Worm (Caenorhabditis elegans): ENCODE data around the gene Y41E3.8.
"Not testable (repeated sequence)": the region's sequence is repeated elsewhere in the genome, so short reads cannot be mapped to it uniquely, and the experiment has no call there.

Gene Y41E3.8

DNA sequence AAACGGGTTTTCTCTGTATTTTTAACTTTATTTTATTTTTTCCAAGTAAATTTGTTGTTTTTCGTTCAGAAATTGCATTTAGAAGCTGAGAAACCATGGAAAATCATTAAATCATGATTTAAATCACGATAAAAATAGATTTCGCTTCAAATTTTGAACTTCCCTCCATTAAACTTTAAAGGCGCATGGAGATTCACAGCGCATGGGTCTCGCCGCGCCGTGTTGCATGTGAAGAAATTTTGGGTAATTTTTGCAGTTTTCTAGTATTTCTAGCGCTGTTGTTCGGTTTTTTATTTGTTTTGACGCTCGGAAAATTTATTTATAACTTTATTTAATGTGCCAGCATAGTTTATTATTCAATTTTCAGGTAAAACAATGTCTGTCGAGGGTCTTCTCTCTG, 8.2 kb upstream of the Y41E3.8 start, which contains the start of gene eef-1B.2:
Gene eef-1B.2, plus strand, starts transcription at position 358 of the 400 bp plus-strand sequence.
- TF ChIP-seq unc-62 (GFP tag; optimal IDR thresholded peaks at IDR 0.05): no peak

DNA sequence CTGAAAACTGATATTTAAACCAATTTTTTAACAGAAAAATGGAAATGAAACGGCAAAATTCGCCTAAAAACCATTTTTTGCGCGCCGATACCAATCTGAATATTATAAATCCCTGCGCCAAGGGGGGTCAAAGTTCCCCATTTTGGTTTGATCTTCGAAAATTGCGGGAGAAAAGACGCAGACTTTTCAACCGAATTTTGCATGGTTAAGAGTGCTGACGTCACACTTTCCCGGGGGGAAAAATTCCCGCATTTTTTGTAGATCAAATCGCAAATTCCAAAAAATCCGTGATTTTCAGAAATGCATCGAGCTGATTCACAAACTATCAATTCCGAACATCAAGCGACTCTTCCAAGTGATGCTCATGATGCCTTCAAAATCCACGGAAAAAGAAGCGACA, 787 bp upstream of the Y41E3.8 start:
- no peak for TF ChIP-seq unc-62 (GFP tag; optimal IDR thresholded peaks at IDR 0.05)

DNA sequence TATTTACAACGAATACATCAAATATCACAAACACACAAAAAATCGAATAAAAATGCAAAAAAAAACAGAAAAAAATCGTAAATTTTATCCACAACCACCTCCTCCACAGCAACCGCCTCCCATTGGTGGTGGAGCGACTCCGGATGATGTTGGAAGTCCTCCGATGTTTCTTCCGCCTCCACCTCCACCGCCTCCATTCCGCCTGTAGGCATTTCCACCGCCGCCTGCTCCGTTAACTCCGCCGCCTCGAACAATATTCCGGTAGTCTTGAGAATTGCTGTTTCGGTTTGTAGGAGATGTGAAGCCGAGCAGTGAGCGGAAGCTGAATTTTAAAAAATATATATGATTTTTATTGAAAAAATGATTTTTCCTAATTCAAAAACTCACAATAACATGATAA, 392 bp downstream of the Y41E3.8 start:
- TF ChIP-seq unc-62 (GFP tag; optimal IDR thresholded peaks at IDR 0.05): no peak

DNA sequence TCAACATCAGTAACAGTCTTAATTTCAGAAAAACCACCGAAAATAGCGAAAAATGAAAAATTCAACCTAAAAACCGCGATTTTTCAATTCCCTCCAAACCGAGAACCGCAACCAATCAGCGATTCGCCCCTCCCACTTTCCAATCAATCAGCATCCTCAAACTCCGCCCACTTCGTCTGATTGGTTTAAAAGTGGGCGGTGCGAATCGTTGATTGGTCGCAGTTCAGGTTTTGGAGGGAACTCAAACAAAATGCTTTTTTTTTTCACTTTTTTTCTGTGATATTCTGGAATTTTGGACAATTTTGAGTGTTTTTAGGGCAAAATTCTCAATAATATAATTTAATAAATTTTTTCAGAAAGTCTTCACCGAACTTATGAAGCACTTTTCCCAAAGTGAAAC, 894 bp downstream of the Y41E3.8 start:
- TF ChIP-seq unc-62 (GFP tag; optimal IDR thresholded peaks at IDR 0.05): no peak

DNA sequence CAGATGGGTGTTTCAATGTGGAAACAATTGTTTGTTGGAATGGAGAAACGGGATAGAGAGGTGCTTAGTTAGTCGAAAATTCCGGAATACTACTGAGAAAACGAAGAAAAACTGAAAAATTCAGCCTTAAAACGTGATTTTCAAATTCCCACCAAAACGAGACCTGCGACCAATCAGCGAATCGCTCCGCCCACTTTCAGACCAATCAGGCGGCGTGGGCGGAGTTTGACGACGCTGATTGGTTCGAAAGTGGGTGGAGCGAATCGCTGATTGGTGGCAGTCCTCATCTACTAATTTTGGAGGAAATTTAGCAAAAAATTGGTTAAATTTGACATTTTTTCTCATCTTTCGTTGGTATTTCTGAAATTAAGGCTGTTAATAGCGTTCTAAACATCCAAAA, 1.4 kb downstream of the Y41E3.8 start:
- no peak for TF ChIP-seq unc-62 (GFP tag; optimal IDR thresholded peaks at IDR 0.05)

DNA sequence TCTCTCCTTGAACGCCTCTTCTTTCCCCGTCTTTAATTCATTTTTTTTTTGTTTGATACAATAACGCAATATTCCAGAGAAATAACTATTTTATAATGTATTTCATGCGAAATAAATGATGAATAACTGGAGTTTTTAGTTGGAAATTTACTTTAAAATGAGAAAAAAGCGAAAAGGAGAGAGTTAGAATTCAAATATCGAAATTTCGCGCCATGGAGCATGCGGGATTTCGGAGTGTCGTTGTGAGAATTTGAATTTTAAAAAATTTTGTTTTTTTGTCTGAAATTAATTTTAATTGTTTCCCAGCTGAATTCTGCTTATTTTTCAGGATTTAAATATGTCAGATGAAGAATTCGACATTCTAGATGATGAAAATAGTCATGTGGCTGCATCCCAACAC, 3.4 kb downstream of the Y41E3.8 start, which contains the start of gene fcd-2:
Gene fcd-2, plus strand, starts transcription at position 327 of the 400 bp plus-strand sequence.
- no peak for TF ChIP-seq unc-62 (GFP tag; optimal IDR thresholded peaks at IDR 0.05)

DNA sequence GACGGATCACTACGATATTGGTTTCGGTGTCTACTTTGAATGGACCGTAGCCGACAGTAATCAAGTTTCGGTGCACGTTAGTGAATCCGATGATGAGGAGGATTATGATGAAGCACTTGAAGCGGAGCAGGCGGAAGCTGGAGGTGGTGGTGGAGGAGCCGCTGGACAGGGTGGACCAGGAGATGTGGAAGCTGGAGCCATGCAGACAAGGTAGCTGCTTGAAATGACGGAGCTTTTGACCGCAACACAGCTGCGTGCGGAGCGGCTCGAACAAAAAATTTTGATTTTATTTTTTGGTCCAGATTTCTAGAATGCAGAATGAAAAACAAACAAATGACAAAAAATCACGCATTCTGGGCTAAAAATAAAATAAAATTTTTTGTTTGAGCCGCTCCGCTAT, 4.4 kb downstream of the Y41E3.8 start:
- no peak for TF ChIP-seq unc-62 (GFP tag; optimal IDR thresholded peaks at IDR 0.05)

DNA sequence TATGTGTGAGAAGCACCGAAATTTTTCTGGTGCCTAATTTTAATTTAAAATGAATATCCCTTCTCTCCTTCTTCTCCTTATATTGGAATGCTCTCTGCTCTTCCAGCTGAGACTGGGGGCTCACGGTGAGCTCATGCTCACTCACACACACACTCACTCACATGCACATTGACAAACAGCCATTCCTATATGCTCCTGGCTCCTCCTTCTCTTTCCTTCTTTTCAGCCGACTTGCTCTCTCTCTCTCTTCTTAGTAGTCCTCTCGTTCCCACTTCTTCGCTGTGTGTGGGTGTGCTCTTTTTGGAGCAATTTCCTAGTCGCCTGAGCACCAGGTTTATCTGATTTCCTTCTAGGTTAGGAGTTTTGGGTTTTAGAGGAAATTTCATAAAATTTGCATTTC, 7.8 kb downstream of the Y41E3.8 start:
- TF ChIP-seq unc-62 (GFP tag; optimal IDR thresholded peaks at IDR 0.05): no peak

DNA sequence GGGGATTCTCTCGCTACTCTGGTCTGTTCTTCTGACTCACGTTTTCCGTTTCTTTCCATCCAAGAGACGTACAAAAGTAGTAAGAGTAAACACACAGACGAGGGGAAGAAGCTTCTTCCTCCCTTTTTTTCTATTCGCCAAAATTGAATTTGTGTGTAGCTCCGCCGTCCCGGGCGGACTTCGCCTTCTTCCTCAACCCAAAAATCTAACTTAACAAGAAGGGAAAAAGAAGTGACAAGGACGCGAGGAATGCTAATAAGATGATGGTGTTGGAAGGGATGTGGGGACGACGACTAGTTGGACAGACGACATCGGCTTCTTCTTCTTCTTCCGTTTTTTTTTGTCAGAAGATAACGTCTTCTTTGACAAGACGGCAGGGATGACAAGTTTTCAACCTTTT, 11.8 kb downstream of the Y41E3.8 start:
- no peak for TF ChIP-seq unc-62 (GFP tag; optimal IDR thresholded peaks at IDR 0.05)

DNA sequence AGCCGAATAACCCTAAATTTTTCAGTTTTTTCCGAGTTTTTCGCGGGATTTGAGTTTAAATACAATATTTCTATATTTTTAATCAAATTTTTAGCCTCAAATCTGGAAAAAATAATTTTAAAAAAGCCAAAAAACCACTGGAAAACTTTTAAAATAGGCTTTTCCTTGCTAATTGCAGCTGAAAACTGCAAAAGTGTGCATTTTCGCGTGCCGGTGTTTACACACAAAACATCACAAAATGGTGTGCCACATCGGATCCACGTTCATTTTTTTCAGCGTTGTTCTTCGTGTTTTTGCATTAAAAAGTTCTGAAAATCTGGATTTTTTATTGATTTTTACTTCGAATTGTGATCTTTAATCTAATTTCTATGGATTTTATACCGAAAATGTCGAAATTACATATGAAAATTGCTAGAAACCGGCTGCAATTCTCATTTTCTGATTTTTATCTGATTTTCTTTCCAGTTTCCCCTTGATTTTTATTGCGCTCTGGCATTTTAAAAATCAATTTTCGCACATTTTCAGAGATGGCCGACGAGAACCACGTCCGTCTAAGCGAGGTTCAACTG, 15.2 kb downstream of the Y41E3.8 start, which contains the start of gene Y41E3.7:
Gene Y41E3.7, plus strand, starts transcription at position 519 of the 569 bp plus-strand sequence.
- no peak for TF ChIP-seq unc-62 (GFP tag; optimal IDR thresholded peaks at IDR 0.05)

DNA sequence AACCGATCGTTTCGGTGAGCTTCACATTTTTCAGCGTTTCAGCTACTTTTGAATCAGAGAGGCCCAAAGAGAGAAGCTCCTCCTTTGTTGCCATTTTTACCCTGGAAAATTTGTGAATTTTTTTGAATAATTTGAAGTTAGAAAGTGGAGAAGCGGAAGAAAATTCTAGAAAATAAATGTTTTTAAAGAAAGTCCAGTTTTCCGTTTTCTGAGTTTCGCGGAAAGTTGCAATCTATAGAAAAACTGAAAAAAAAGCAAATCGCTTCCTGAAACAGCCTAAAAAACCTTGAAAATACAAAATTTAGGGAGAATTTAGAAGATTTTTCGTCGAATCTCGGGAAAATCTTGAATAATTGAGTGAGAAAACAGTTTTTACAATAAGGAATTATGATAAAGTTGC, 15.7 kb downstream of the Y41E3.8 start, which contains the start of gene qars-1:
Gene qars-1, minus strand, starts transcription at position 101 of the 400 bp plus-strand sequence.
- TF ChIP-seq unc-62 (GFP tag; optimal IDR thresholded peaks at IDR 0.05): no peak

DNA sequence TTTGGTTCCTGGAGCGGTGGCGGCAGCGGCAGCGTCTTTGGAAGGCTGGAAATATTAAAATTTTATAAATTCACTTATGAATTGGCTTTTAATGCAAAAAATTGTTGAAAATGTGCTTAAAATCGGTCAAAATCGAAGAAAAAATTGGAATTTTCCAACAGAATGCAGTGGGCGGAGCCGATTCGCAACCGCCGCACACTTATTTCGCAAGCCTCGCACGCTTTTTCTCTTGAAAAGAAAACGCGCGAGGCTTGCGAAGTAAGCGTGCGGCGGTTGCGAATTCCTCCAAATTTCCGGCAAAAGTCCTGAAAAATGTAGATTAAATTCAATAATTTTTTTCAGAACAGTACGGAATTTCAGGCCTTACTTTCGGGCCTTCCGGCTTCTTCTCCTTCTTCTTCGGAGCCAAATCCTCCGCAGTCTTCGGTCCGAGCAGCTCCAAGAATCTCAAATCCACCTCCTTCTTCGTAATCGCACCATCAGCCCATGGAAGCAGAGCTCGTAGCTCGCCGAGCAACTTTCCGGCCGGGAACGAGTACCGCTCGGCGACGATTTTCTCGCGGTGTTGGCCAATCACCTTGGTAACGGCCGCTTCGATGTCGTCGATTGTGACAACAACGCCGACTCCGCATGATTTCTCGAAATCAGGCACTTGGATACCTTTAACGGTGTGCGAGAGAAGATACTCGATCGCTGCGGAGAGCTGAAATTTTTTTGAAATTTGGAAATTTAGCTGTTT, 16.5 kb downstream of the Y41E3.8 start:
- TF ChIP-seq unc-62 (GFP tag; optimal IDR thresholded peaks at IDR 0.05): no peak

DNA sequence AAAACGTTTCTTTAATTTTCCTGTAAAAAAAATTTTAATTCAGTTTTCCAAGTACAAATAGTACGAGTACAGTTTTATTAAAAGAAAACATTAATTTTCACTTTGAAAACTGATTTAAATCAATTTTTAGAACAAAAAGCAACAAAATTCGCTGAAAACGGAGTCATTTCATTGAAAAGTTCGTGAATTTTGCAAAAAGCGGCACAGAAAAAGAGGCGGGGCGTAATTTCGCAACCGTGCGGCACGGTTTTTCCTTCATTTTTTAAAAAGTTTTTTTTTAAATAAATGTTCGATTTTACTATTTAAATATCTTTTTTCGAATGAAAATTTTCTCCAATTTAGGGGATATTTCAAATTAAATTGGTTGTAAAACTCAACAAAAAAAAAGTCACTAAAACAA, 17.6 kb downstream of the Y41E3.8 start:
- no peak for TF ChIP-seq unc-62 (GFP tag; optimal IDR thresholded peaks at IDR 0.05)

DNA sequence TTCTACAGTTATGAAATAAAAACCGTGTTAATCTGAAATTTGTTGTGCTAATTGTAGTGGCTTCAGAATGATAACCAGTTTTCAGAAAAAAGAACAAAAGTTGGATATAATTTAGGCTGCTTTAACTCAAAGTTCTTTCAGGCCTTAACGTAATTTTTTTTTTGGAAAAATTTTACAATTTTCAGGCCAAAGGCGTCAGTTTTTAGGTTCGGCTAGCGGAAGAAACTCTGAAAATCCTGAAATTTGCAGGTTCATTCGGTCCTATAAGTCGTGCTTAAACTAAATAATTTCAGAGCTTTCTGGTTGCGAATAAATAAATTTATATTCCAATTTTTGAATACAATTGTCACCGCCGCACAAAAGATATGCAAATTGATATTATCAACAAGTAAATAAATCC, 20.6 kb downstream of the Y41E3.8 start:
- TF ChIP-seq unc-62 (GFP tag; optimal IDR thresholded peaks at IDR 0.05): no peak

DNA sequence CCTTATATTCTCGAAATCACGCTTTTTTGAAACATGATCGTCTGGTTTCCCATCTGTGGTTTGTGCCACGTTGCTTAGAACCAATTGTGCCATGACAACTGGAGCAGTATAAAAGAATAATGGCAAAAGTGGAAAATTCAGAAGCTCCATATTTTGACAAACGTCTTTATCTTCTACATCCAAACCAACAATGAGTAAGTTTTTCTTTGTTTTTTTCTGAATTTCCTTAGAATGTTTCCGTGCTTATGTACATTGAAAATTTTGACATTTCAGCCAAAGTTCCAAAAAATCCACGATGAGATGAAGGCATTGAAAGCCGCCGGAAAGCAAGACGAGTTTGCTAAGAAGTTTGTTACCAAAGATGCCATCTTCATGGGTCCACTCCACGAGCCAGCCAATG, 22.3 kb downstream of the Y41E3.8 start, which contains the start of gene Y41E3.6:
Gene Y41E3.6, plus strand, starts transcription at position 301 of the 400 bp plus-strand sequence.
- TF ChIP-seq unc-62 (GFP tag; optimal IDR thresholded peaks at IDR 0.05): not testable (repeated sequence)

DNA sequence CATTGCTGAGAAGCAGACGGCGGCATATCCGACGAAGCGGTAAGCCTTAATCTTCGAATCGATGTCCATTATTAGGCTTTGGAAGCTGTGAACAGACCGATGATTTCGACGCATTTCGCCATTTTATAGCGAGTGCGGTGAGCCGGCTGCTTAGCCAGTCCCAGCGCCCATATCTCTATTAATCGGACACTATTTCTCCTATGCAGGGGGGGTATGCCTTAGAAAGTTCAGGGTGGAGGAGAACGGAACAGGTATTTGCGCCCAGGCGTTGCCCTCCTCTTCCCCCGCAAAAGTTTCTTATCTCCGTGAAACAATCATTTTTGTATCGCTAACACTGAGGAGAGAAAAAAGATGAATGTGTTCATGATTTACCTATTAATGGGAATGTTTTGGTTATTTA, 42.1 kb downstream of the Y41E3.8 start, which contains the start of gene dpy-4:
Gene dpy-4, minus strand, starts transcription at position 101 of the 400 bp plus-strand sequence.
- no peak for TF ChIP-seq unc-62 (GFP tag; optimal IDR thresholded peaks at IDR 0.05)

DNA sequence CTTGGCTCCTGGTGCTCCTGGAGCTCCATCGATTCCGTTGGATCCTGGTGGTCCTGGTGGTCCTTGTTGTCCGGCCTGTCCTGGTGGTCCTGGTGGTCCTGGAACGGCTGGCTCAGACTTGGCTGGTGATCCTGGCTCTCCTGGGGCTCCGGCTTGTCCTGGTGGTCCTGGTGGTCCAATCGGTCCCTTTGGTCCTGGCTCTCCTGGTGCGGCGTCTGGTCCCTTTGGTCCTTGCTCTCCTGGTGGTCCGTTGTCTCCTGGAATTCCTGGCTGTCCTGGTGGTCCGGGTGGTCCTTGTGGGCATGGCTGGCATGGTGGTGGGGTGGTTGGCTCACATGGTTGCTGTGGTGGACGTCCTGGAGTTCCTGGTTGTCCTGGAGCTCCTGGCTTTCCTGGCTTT, 42.9 kb downstream of the Y41E3.8 start:
- TF ChIP-seq unc-62 (GFP tag; optimal IDR thresholded peaks at IDR 0.05): no peak
